Fruit fly (Drosophila melanogaster): ENCODE data around the gene Syp.

DNA sequence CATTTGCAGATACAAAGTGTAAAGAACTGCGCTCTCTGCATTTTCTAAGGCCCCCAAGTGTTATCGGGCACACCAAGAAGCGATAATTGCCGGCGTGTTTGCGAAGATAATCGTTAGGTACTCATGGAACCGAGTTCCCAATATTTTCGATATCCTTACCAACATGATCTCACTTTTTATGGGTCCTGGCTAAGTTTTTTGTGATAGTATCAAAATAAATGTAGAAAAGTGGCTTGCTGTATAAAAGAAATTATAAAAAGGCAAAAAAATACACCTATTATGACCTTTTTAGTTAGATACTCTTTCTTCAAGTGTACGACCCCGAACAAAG lies 9.6 kb downstream of the Syp start:
- TF ChIP-seq achi (GFP tag; optimal IDR thresholded peaks at IDR 0.05) (no peak), CG11762 (GFP tag; optimal IDR thresholded peaks at IDR 0.05; ENCODE audit: insufficient read depth) (no peak), Eip93F (GFP tag; optimal IDR thresholded peaks at IDR 0.05) (no peak), dsx (GFP tag; optimal IDR thresholded peaks at IDR 0.05; ENCODE audit: poor library complexity, severe bottlenecking) (no peak), salr (GFP tag; optimal IDR thresholded peaks at IDR 0.05) (no peak)
